Fruit fly (Drosophila melanogaster) whole organism, embryonic: ENCODE measurements around the gene Dpp10.

Experiments
- ATbp ChIP-seq: fragments of 200-800 bp; sonication (Bioruptor generic); optimal IDR thresholded peaks from 2 replicates; lab custom pipeline; 2017; ENCODE audit warnings: missing biosample characterization, mild to moderate bottlenecking, missing genetic modification characterization, missing genetic modification reagents
- Bgb ChIP-seq: fragments of 200-800 bp; sonication (Bioruptor generic); IDR thresholded peaks from 2 replicates; pipeline ENCODE4 v1.3.6; 2022; ENCODE audit warnings: missing biosample characterization, missing genetic modification characterization; ENCODE audit not compliant: partially characterized antibody
- CG10543 ChIP-seq: fragments of 200-800 bp; sonication (Bioruptor generic); optimal IDR thresholded peaks from 3 replicates; lab custom pipeline; 2017; ENCODE audit warnings: missing biosample characterization, mild to moderate bottlenecking, missing genetic modification characterization, moderate library complexity
- CG12236 ChIP-seq: fragments of 200-800 bp; sonication (Bioruptor generic); optimal IDR thresholded peaks from 2 replicates; lab custom pipeline; 2016; ENCODE audit warnings: missing biosample characterization, missing genetic modification characterization
- CG14667 ChIP-seq: fragments of 200-800 bp; sonication (Bioruptor generic); IDR thresholded peaks from 2 replicates; pipeline ENCODE4 v1.3.6; 2022; ENCODE audit warnings: missing biosample characterization, missing genetic modification characterization
- CG1602 ChIP-seq: fragments of 200-800 bp; sonication (Bioruptor generic); optimal IDR thresholded peaks from 3 replicates; lab custom pipeline; 2016; ENCODE audit warnings: missing biosample characterization, missing genetic modification characterization
- CG18619 ChIP-seq: fragments of 200-800 bp; sonication (Bioruptor generic); optimal IDR thresholded peaks from 3 replicates; lab custom pipeline; 2017; ENCODE audit warnings: missing biosample characterization, mild to moderate bottlenecking, missing genetic modification characterization
- CG2116 ChIP-seq: fragments of 200-800 bp; sonication (Bioruptor generic); optimal IDR thresholded peaks from 3 replicates; lab custom pipeline; 2018; ENCODE audit warnings: missing biosample characterization, mild to moderate bottlenecking, missing genetic modification characterization
- CG2199 ChIP-seq: fragments of 200-800 bp; sonication (Bioruptor generic); IDR thresholded peaks from 3 replicates; pipeline ENCODE4 v1.3.6; 2022; ENCODE audit warnings: missing biosample characterization, missing genetic modification characterization
- CG2712 ChIP-seq: fragments of 200-800 bp; optimal IDR thresholded peaks from 3 replicates; lab custom pipeline; 2019; ENCODE audit warnings: missing biosample characterization, mild to moderate bottlenecking, missing genetic modification characterization, moderate library complexity
- CG3065 ChIP-seq: fragments of 200-800 bp; sonication (Bioruptor generic); optimal IDR thresholded peaks from 2 replicates; lab custom pipeline; 2016; ENCODE audit warnings: missing biosample characterization, missing genetic modification characterization
- CG33213 ChIP-seq: fragments of 200-800 bp; sonication (Bioruptor generic); optimal IDR thresholded peaks from 3 replicates; lab custom pipeline; 2016; ENCODE audit warnings: missing biosample characterization, missing genetic modification characterization
- CG3847 ChIP-seq: fragments of 200-800 bp; sonication (Bioruptor generic); IDR thresholded peaks from 2 replicates; pipeline ENCODE4 v1.3.6; 2022; ENCODE audit warnings: missing biosample characterization, missing genetic modification characterization
- CG3995 ChIP-seq: fragments of 200-800 bp; sonication (Bioruptor generic); optimal IDR thresholded peaks from 3 replicates; lab custom pipeline; 2016; ENCODE audit warnings: missing biosample characterization, missing genetic modification characterization
- CG4617 ChIP-seq: fragments of 200-800 bp; sonication (Bioruptor generic); optimal IDR thresholded peaks from 3 replicates; lab custom pipeline; 2016; ENCODE audit warnings: missing biosample characterization, missing genetic modification characterization, borderline replicate concordance
- CG4820 ChIP-seq: fragments of 200-800 bp; sonication (Bioruptor generic); optimal IDR thresholded peaks from 3 replicates; lab custom pipeline; 2016; ENCODE audit warnings: missing biosample characterization, missing genetic modification characterization
- CG6175 ChIP-seq: fragments of 200-800 bp; sonication (Bioruptor generic); IDR thresholded peaks from 3 replicates; pipeline ENCODE4 v1.3.6; 2022; ENCODE audit warnings: missing biosample characterization, missing genetic modification characterization
- CG6689 ChIP-seq: fragments of 200-800 bp; sonication (Bioruptor generic); IDR thresholded peaks from 2 replicates; pipeline ENCODE4 v1.3.6; 2022; ENCODE audit warnings: missing biosample characterization, missing genetic modification characterization
- CG7271 ChIP-seq: fragments of 200-800 bp; sonication (Bioruptor generic); optimal IDR thresholded peaks from 2 replicates; lab custom pipeline; 2018; ENCODE audit warnings: missing biosample characterization, mild to moderate bottlenecking, missing genetic modification characterization, moderate library complexity
- CG7556 ChIP-seq: fragments of 200-800 bp; sonication (Bioruptor generic); optimal IDR thresholded peaks from 2 replicates; lab custom pipeline; 2017; ENCODE audit warnings: missing biosample characterization, mild to moderate bottlenecking, missing genetic modification characterization
- CG7839 ChIP-seq: fragments of 200-800 bp; sonication (Bioruptor generic); optimal IDR thresholded peaks from 3 replicates; lab custom pipeline; 2018; ENCODE audit warnings: missing biosample characterization, mild to moderate bottlenecking, missing genetic modification characterization, moderate library complexity
- Camta ChIP-seq: fragments of 200-800 bp; sonication (Bioruptor generic); optimal IDR thresholded peaks from 2 replicates; lab custom pipeline; 2016; ENCODE audit warnings: missing biosample characterization, missing genetic modification characterization
- Chrac-16 ChIP-seq: fragments of 200-800 bp; sonication (Bioruptor generic); optimal IDR thresholded peaks from 3 replicates; lab custom pipeline; 2016; ENCODE audit warnings: missing biosample characterization, missing genetic modification characterization
- CoRest ChIP-seq: fragments of 200-800 bp; sonication (Bioruptor generic); optimal IDR thresholded peaks from 3 replicates; lab custom pipeline; 2018; ENCODE audit warnings: missing biosample characterization, mild to moderate bottlenecking, missing genetic modification characterization, moderate library complexity
- Dbx ChIP-seq: fragments of 200-800 bp; sonication (Bioruptor generic); IDR thresholded peaks from 3 replicates; pipeline ENCODE4 v1.3.6; 2022; ENCODE audit warnings: missing biosample characterization, missing genetic modification characterization
- ERR ChIP-seq: fragments of 200-800 bp; sonication (Bioruptor generic); optimal IDR thresholded peaks from 2 replicates; lab custom pipeline; 2016; ENCODE audit warnings: missing biosample characterization, missing genetic modification characterization
- Eip74EF ChIP-seq, 2 experiments: fragments of 200-800 bp in 1 of 2; fragments of >200 bp in 1 of 2; sonication (Bioruptor generic) in 1 of 2; optimal IDR thresholded peaks; 2 replicates each; lab custom pipeline; 2017 to 2019; ENCODE audit warnings: missing biosample characterization in 2 of 2, missing genetic modification characterization in 2 of 2, mild to moderate bottlenecking in 1 of 2, moderate library complexity in 1 of 2
- Fer1 ChIP-seq: fragments of 200-800 bp; sonication (Bioruptor generic); optimal IDR thresholded peaks from 2 replicates; lab custom pipeline; 2017; ENCODE audit warnings: missing biosample characterization, mild to moderate bottlenecking, missing genetic modification characterization
- Fer2 ChIP-seq: fragments of 200-800 bp; sonication (Bioruptor generic); optimal IDR thresholded peaks from 2 replicates; lab custom pipeline; 2018; ENCODE audit warnings: missing biosample characterization, mild to moderate bottlenecking, missing genetic modification characterization, moderate library complexity
- HmgZ ChIP-seq: fragments of 200-800 bp; sonication (Bioruptor generic); optimal IDR thresholded peaks from 2 replicates; lab custom pipeline; 2018; ENCODE audit warnings: missing biosample characterization, mild to moderate bottlenecking, missing genetic modification characterization
- Lim3 ChIP-seq: fragments of 200-800 bp; sonication (Bioruptor generic); IDR thresholded peaks from 2 replicates; pipeline ENCODE4 v1.3.6; 2022; ENCODE audit warnings: missing biosample characterization, missing genetic modification characterization
- Myb ChIP-seq: fragments of 200-800 bp; sonication (Bioruptor generic); optimal IDR thresholded peaks from 2 replicates; lab custom pipeline; 2016; ENCODE audit warnings: missing biosample characterization, missing genetic modification characterization
- NFAT ChIP-seq: fragments of 200-800 bp; sonication (Bioruptor generic); IDR thresholded peaks from 2 replicates; pipeline ENCODE4 v1.3.6; 2022; ENCODE audit warnings: missing biosample characterization, missing genetic modification characterization
- Poxn ChIP-seq: fragments of 200-800 bp; sonication (Bioruptor generic); IDR thresholded peaks from 2 replicates; pipeline ENCODE4 v1.3.6; 2022; ENCODE audit warnings: missing biosample characterization, missing genetic modification characterization
- btn ChIP-seq: fragments of 200-800 bp; sonication (Bioruptor generic); optimal IDR thresholded peaks from 2 replicates; lab custom pipeline; 2016; ENCODE audit warnings: missing biosample characterization, missing genetic modification characterization
- danr ChIP-seq: fragments of 200-800 bp; sonication (Bioruptor generic); IDR thresholded peaks from 2 replicates; pipeline ENCODE4 v1.3.6; 2022; ENCODE audit warnings: missing biosample characterization, missing genetic modification characterization
- dati ChIP-seq: fragments of 200-800 bp; sonication (Bioruptor generic); IDR thresholded peaks from 2 replicates; pipeline ENCODE4 v1.3.6; 2022; ENCODE audit warnings: missing biosample characterization, missing genetic modification characterization
- gcm ChIP-seq: fragments of 200-800 bp; sonication (Bioruptor generic); optimal IDR thresholded peaks from 2 replicates; lab custom pipeline; 2019; ENCODE audit warnings: missing biosample characterization, mild to moderate bottlenecking, missing genetic modification characterization, moderate library complexity
- grn ChIP-seq: fragments of 200-800 bp; sonication (Bioruptor generic); optimal IDR thresholded peaks from 3 replicates; lab custom pipeline; 2017; ENCODE audit warnings: missing biosample characterization, missing genetic modification characterization
- gsb ChIP-seq: fragments of 200-800 bp; sonication (Bioruptor generic); IDR thresholded peaks from 2 replicates; pipeline ENCODE4 v1.3.6; 2022; ENCODE audit warnings: missing biosample characterization, missing genetic modification characterization
- gsb-n ChIP-seq: fragments of 200-800 bp; sonication (Bioruptor generic); optimal IDR thresholded peaks from 3 replicates; lab custom pipeline; 2018; ENCODE audit warnings: missing biosample characterization, mild to moderate bottlenecking, missing genetic modification characterization
- ind ChIP-seq: fragments of 200-800 bp; sonication (Bioruptor generic); optimal IDR thresholded peaks from 3 replicates; lab custom pipeline; 2016; ENCODE audit warnings: missing biosample characterization, missing genetic modification characterization
- insv ChIP-seq, 2 experiments: fragments of 200-800 bp; sonication (Bioruptor generic); optimal IDR thresholded peaks; 3 replicates each; lab custom pipeline; 2016 to 2018; ENCODE audit warnings: missing biosample characterization in 2 of 2, missing genetic modification characterization in 2 of 2
- inv ChIP-seq: fragments of 200-800 bp; sonication (Bioruptor generic); IDR thresholded peaks from 2 replicates; pipeline ENCODE4 v1.3.6; 2022; ENCODE audit warnings: missing biosample characterization, missing genetic modification characterization; ENCODE audit not compliant: partially characterized antibody
- jigr1 ChIP-seq: fragments of 200-800 bp; sonication (Bioruptor generic); IDR thresholded peaks from 3 replicates; pipeline ENCODE4 v1.3.6; 2022; ENCODE audit warnings: missing biosample characterization, missing genetic modification characterization
- mam ChIP-seq: fragments of 200-800 bp; sonication (Bioruptor generic); optimal IDR thresholded peaks from 3 replicates; lab custom pipeline; 2016; ENCODE audit warnings: missing biosample characterization, missing genetic modification characterization
- pum ChIP-seq: fragments of 200-800 bp; sonication (Bioruptor generic); optimal IDR thresholded peaks from 2 replicates; lab custom pipeline; 2016; ENCODE audit warnings: missing biosample characterization, missing genetic modification characterization
- ro ChIP-seq: fragments of 200-800 bp; sonication (Bioruptor generic); IDR thresholded peaks from 2 replicates; pipeline ENCODE4 v1.3.6; 2022; ENCODE audit warnings: missing biosample characterization, missing genetic modification characterization
- schlank ChIP-seq: fragments of 200-800 bp; sonication (Bioruptor generic); optimal IDR thresholded peaks from 2 replicates; lab custom pipeline; 2018; ENCODE audit warnings: missing biosample characterization, mild to moderate bottlenecking, missing genetic modification characterization
- wdn ChIP-seq: fragments of 200-800 bp; sonication (Bioruptor generic); IDR thresholded peaks from 2 replicates; pipeline ENCODE4 v1.3.6; 2022; ENCODE audit warnings: missing biosample characterization, missing genetic modification characterization
- wek ChIP-seq: fragments of 200-800 bp; sonication (Bioruptor generic); optimal IDR thresholded peaks from 3 replicates; lab custom pipeline; 2018; ENCODE audit warnings: missing biosample characterization, mild to moderate bottlenecking, missing genetic modification characterization, moderate library complexity

Gene Dpp10

DNA sequence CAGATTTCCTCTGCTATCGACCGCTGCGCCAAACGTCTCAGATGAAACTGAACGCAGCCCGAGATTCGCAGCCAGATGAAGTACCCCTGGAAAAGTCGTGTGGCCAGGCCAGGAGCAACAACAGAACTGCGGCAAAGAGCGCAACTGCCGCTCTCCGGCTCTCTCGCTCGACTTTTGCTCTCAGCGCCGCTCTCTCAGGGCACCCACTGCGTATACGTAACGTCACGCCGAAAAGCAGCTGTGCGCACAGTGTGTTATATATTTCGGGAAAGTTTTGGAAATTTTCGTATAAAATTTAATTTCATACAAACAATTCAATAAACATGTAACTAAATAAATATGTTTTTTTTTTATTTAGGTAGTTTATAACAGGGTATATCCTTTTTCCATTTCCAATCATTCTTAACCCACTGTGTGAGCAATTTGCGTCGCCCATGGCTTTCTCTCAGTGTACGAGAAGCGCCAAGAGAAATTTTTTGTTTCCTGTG, at the start of gene Dpp10 (continued):
- TF ChIP-seq jigr1 (GFP tag; lab: Robert Waterston, UW) (peak; percentile 90), inv (GFP tag; lab: Robert Waterston, UW) (no peak; the same call in 1 of the 2 replicates), dati (GFP tag; lab: Robert Waterston, UW) (peak; percentile 71), CG3847 (GFP tag; lab: Robert Waterston, UW) (peak; percentile 98), ind (GFP tag; lab: Kevin White, UChicago) (peak; percentile 90), Fer1 (GFP tag; lab: Kevin White, UChicago) (peak; percentile 97), CG1602 (GFP tag; lab: Kevin White, UChicago) (peak; percentile 72), Dbx (GFP tag; lab: Robert Waterston, UW) (peak; percentile 98), btn (GFP tag; lab: Kevin White, UChicago) (peak; percentile 37), schlank (peak; percentile 85), CG4617 (GFP tag; lab: Kevin White, UChicago) (peak; percentile 55), grn (GFP tag; lab: Kevin White, UChicago) (peak; percentile 15), Bgb (GFP tag; lab: Robert Waterston, UW) (no peak), ATbp (GFP tag; lab: Kevin White, UChicago) (peak; percentile 84), CoRest (tag; lab: Kevin White, UChicago) (peak; percentile 91), CG33213 (peak; percentile 74), HmgZ (tag; lab: Kevin White, UChicago) (peak; percentile 95), CG7839 (tag; lab: Kevin White, UChicago) (peak; percentile 94), CG3995 (GFP tag; lab: Kevin White, UChicago) (peak; percentile 44), CG10543 (peak; percentile 94), ro (peak; percentile 82), CG7271 (tag; lab: Kevin White, UChicago) (no peak), Myb (GFP tag; lab: Kevin White, UChicago) (peak; percentile 76), CG7556 (peak; percentile 96), CG6175 (GFP tag; lab: Robert Waterston, UW) (peak; percentile 94), Camta (GFP tag; lab: Kevin White, UChicago) (peak; percentile 50), mam (GFP tag; lab: Kevin White, UChicago) (peak; percentile 94), pum (GFP tag; lab: Kevin White, UChicago) (peak; percentile 37), CG6689 (GFP tag; lab: Robert Waterston, UW) (peak; percentile 94), wek (peak; percentile 1), Chrac-16 (GFP tag; lab: Kevin White, UChicago) (peak; percentile 86), Eip74EF (GFP tag; optimal IDR thresholded peaks at IDR 0.05; lab: Kevin White, UChicago) (peak in 1 of 2 experiments; percentile 63), CG12236 (GFP tag; lab: Kevin White, UChicago) (peak; percentile 59), NFAT (GFP tag; lab: Robert Waterston, UW) (peak; percentile 93), ERR (GFP tag; lab: Kevin White, UChicago) (peak; percentile 80), Fer2 (tag; lab: Kevin White, UChicago) (peak; percentile 86), CG4820 (GFP tag; lab: Kevin White, UChicago) (peak; percentile 72), danr (GFP tag; lab: Robert Waterston, UW) (peak; percentile 91), wdn (GFP tag; lab: Robert Waterston, UW) (peak; percentile 96), gcm (peak; percentile 68), Lim3 (GFP tag; lab: Robert Waterston, UW) (peak; percentile 81; the same call in 1 of the 2 replicates), CG14667 (GFP tag; lab: Robert Waterston, UW) (peak; percentile 94), Poxn (GFP tag; lab: Robert Waterston, UW) (peak; percentile 95), CG2712 (peak; percentile 73), gsb (peak; percentile 94), CG2199 (GFP tag; lab: Robert Waterston, UW) (no peak; the same call in 2 of the 3 replicates), gsb-n (peak; percentile 34), insv (GFP tag; optimal IDR thresholded peaks at IDR 0.05; lab: Kevin White, UChicago) (peak in 1 of 2 experiments; percentile 41), CG2116 (GFP tag; lab: Kevin White, UChicago) (peak; percentile 39), CG18619 (GFP tag; lab: Kevin White, UChicago) (peak; percentile 88), CG3065 (GFP tag; lab: Kevin White, UChicago) (peak; percentile 26)
